Worm (Caenorhabditis elegans): Measurements from ENCODE around the gene Y48A6B.7.
A peak's percentile ranks its signal among the peaks of the same experiment; 100 is the strongest.

Gene Y48A6B.7

DNA sequence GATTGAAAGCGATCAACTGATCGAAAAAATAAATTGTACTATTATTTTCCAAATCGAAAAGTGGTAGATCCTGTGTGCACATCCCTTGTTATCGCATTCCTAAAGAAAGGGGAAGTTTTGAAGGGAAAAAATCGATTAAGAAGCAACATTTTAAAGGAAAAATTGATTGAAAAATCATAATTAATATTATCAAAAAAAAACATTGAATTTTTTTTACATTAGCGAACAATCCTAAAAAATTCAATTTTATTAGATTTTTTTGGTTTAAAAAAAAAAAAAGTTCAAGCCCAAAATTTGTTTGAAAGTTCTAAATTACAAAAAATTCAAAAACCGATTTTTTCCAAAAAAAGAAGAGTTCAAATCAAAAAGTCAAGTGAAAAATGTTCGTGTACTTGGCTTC is 31.2 kb downstream of the Y48A6B.7 start, which contains the start of gene dmsr-5:
Gene dmsr-5, minus strand, starts transcription at position 101 of the 400 bp plus-strand sequence.
- TF ChIP-seq egl-27 (tag; optimal IDR thresholded peaks at IDR 0.05) (no peak), egl-5 (tag; optimal IDR thresholded peaks at IDR 0.05) (no peak), pha-4 (tag; optimal IDR thresholded peaks at IDR 0.05) (no peak), nhr-43 (tag; optimal IDR thresholded peaks at IDR 0.05; ENCODE audit: poor library complexity, severe bottlenecking) (no peak), elt-1 (tag; optimal IDR thresholded peaks at IDR 0.05) (no peak), elt-3 (tag; optimal IDR thresholded peaks at IDR 0.05) (no peak), ceh-16 (tag; optimal IDR thresholded peaks at IDR 0.05) (no peak), elt-2 (tag; optimal IDR thresholded peaks at IDR 0.05) (no peak), nhr-12 (tag; optimal IDR thresholded peaks at IDR 0.05) (no peak), zag-1 (tag; optimal IDR thresholded peaks at IDR 0.05) (no peak), nhr-77 (tag; optimal IDR thresholded peaks at IDR 0.05) (no peak), nhr-237 (tag; optimal IDR thresholded peaks at IDR 0.05) (no peak), jun-1 (tag; optimal IDR thresholded peaks at IDR 0.05) (no peak), ama-1 (optimal IDR thresholded peaks at IDR 0.05) (no peak), fkh-10 (GFP tag; optimal IDR thresholded peaks at IDR 0.05) (no peak)

ce11 chrIII:10994085-10994484 is 32.3 kb downstream of the Y48A6B.7 start:
- no peak for TF ChIP-seq fkh-2 (tag; optimal IDR thresholded peaks at IDR 0.05)
- no peak for TF ChIP-seq lin-15B (tag; optimal IDR thresholded peaks at IDR 0.05)
- no peak for TF ChIP-seq pqm-1 (tag; optimal IDR thresholded peaks at IDR 0.05)
- no peak for TF ChIP-seq eor-1 (tag; optimal IDR thresholded peaks at IDR 0.05)
- TF ChIP-seq egl-5 (tag; optimal IDR thresholded peaks at IDR 0.05): no peak
- no peak for TF ChIP-seq lsy-12 (tag; optimal IDR thresholded peaks at IDR 0.05)
- TF ChIP-seq tbx-2 (tag; optimal IDR thresholded peaks at IDR 0.05): no peak
- no peak for TF ChIP-seq nhr-77 (tag; optimal IDR thresholded peaks at IDR 0.05)
- no peak for TF ChIP-seq mdl-1 (tag; optimal IDR thresholded peaks at IDR 0.05)
- TF ChIP-seq mml-1 (tag; optimal IDR thresholded peaks at IDR 0.05): no peak

DNA sequence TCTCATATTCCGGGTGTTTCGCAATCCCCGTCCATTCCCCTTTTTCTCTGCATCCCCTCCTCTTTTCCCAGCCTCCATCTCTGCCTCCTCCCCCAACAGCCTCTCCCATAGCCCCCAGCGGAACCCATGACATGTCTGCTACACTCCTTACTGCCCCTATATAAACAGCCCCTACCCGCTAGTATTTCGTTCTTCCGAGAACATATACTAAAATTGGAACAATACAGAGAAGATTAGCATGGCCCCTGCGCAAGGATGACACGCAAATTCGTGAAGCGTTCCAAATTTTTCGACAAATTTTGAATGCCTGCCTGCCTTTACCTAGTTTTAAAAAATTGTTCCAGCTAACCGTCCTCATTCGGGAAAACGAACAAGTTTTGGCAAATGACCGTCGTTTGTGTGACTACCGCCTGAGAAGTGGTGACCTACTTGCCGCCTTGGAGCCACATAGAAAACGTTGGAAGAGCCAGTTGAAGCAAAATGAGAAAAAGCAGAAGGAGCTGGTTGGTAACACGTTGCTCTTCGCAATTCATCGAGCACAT is 36.8 kb downstream of the Y48A6B.7 start:
- TF ChIP-seq elt-3 (tag; optimal IDR thresholded peaks at IDR 0.05) (peak in 1 of 3 experiments; percentile 88), pqm-1 (tag; optimal IDR thresholded peaks at IDR 0.05) (peak; percentile 37), fkh-10 (GFP tag; optimal IDR thresholded peaks at IDR 0.05) (peak; percentile 50), mml-1 (tag; optimal IDR thresholded peaks at IDR 0.05) (peak; percentile 33), zag-1 (tag; optimal IDR thresholded peaks at IDR 0.05) (peak; percentile 67), ama-1 (optimal IDR thresholded peaks at IDR 0.05) (peak; percentile 26), ceh-28 (tag; optimal IDR thresholded peaks at IDR 0.05) (peak; percentile 88), nhr-76 (tag; optimal IDR thresholded peaks at IDR 0.05) (no peak), lin-39 (tag; optimal IDR thresholded peaks at IDR 0.05) (peak; percentile 92), ceh-82 (tag; optimal IDR thresholded peaks at IDR 0.05) (peak; percentile 96), unc-39 (tag; optimal IDR thresholded peaks at IDR 0.05) (peak; percentile 67), unc-62 (GFP tag; optimal IDR thresholded peaks at IDR 0.05) (peak; percentile 76), nhr-11 (tag; optimal IDR thresholded peaks at IDR 0.05) (peak; percentile 26), jun-1 (tag; optimal IDR thresholded peaks at IDR 0.05) (peak; percentile 89), skn-1 (tag; optimal IDR thresholded peaks at IDR 0.05) (peak; percentile 58), nfya-1 (tag; optimal IDR thresholded peaks at IDR 0.05; ENCODE audit: insufficient read depth) (peak; percentile 96), ceh-16 (tag; optimal IDR thresholded peaks at IDR 0.05) (peak; percentile 57), ztf-4 (tag; optimal IDR thresholded peaks at IDR 0.05) (peak; percentile 87), mdl-1 (tag; optimal IDR thresholded peaks at IDR 0.05) (peak; percentile 52), elt-2 (tag; optimal IDR thresholded peaks at IDR 0.05) (peak; percentile 68), elt-1 (tag; optimal IDR thresholded peaks at IDR 0.05) (peak; percentile 40), tbx-2 (tag; optimal IDR thresholded peaks at IDR 0.05) (peak; percentile 95), nhr-67 (tag; optimal IDR thresholded peaks at IDR 0.05) (peak; percentile 31), daf-12 (tag; optimal IDR thresholded peaks at IDR 0.05) (no peak), nhr-77 (tag; optimal IDR thresholded peaks at IDR 0.05) (peak; percentile 87), fos-1 (tag; optimal IDR thresholded peaks at IDR 0.05) (peak; percentile 80), nhr-12 (tag; optimal IDR thresholded peaks at IDR 0.05) (no peak), R02D3.7 (tag; optimal IDR thresholded peaks at IDR 0.05) (peak; percentile 86), nhr-43 (tag; optimal IDR thresholded peaks at IDR 0.05; ENCODE audit: poor library complexity, severe bottlenecking) (peak; percentile 96), egl-5 (tag; optimal IDR thresholded peaks at IDR 0.05) (peak; percentile 93), ZK546.5 (tag; optimal IDR thresholded peaks at IDR 0.05) (no peak), nhr-237 (tag; optimal IDR thresholded peaks at IDR 0.05) (peak; percentile 37), hmg-11 (tag; optimal IDR thresholded peaks at IDR 0.05) (peak; percentile 100), aly-2 (tag; optimal IDR thresholded peaks at IDR 0.05) (peak; percentile 88), eor-1 (tag; optimal IDR thresholded peaks at IDR 0.05) (no peak), lin-15B (tag; optimal IDR thresholded peaks at IDR 0.05) (peak; percentile 69), ceh-9 (tag; optimal IDR thresholded peaks at IDR 0.05) (no peak), snpc-4 (tag; optimal IDR thresholded peaks at IDR 0.05) (peak; percentile 100), fkh-2 (tag; optimal IDR thresholded peaks at IDR 0.05) (peak; percentile 14), sea-2 (GFP tag; optimal IDR thresholded peaks at IDR 0.05) (peak; percentile 92), pha-4 (tag; optimal IDR thresholded peaks at IDR 0.05) (peak; percentile 94), egl-27 (tag; optimal IDR thresholded peaks at IDR 0.05) (peak; percentile 77), ztf-11 (tag; optimal IDR thresholded peaks at IDR 0.05) (peak; percentile 43), lsy-12 (tag; optimal IDR thresholded peaks at IDR 0.05) (peak; percentile 96), nhr-23 (tag; optimal IDR thresholded peaks at IDR 0.05) (peak; percentile 95)

Measured in whole organism, L3 larva.